Worm (Caenorhabditis elegans): ENCODE results near the gene fbxb-72.
A peak's percentile ranks its signal among the peaks of the same experiment; 100 is the strongest.

Gene fbxb-72

ce11 chrV:731330-731729, 7.6 kb upstream of the fbxb-72 start (continued):
- TF ChIP-seq lin-39 (tag; optimal IDR thresholded peaks at IDR 0.05) (no peak), unc-130 (GFP tag; optimal IDR thresholded peaks at IDR 0.05) (no peak), madf-5 (GFP tag; IDR thresholded peaks at IDR 0.05) (no peak), lin-13 (GFP tag; optimal IDR thresholded peaks at IDR 0.05) (no peak), rbr-2 (tag; optimal IDR thresholded peaks at IDR 0.05) (peak; percentile 35), zip-11 (GFP tag; IDR thresholded peaks at IDR 0.05) (no peak), zfp-3 (GFP tag; conservative IDR thresholded peaks at IDR 0.05) (peak; percentile 88), ceh-44 (GFP tag; IDR thresholded peaks at IDR 0.05) (no peak), ZK546.5 (tag; optimal IDR thresholded peaks at IDR 0.05) (no peak), vab-7 (GFP tag; IDR thresholded peaks at IDR 0.05) (no peak), sdz-12 (GFP tag; optimal IDR thresholded peaks at IDR 0.05) (peak; percentile 13), pqm-1 (tag; optimal IDR thresholded peaks at IDR 0.05) (peak; percentile 70), F26F4.8 (GFP tag; conservative IDR thresholded peaks at IDR 0.05) (no peak), ztf-7 (tag; optimal IDR thresholded peaks at IDR 0.05) (no peak), unc-39 (tag; optimal IDR thresholded peaks at IDR 0.05) (no peak), ama-1 (optimal IDR thresholded peaks at IDR 0.05) (no peak), dmd-6 (GFP tag; IDR thresholded peaks at IDR 0.05) (peak; percentile 98), F37D6.2 (tag; optimal IDR thresholded peaks at IDR 0.05) (no peak), zag-1 (tag; optimal IDR thresholded peaks at IDR 0.05) (no peak), spr-1 (tag; optimal IDR thresholded peaks at IDR 0.05) (peak; percentile 56), zfp-2 (tag; optimal IDR thresholded peaks at IDR 0.05) (no peak), hmg-1.1 (GFP tag; IDR thresholded peaks at IDR 0.05) (peak; percentile 71), fos-1 (tag; optimal IDR thresholded peaks at IDR 0.05) (peak; percentile 67), ZK337.2 (GFP tag; IDR thresholded peaks at IDR 0.05) (no peak), arid-1 (GFP tag; conservative IDR thresholded peaks at IDR 0.05) (no peak), ceh-32 (tag; optimal IDR thresholded peaks at IDR 0.05; ENCODE audit: poor library complexity) (no peak), ceh-28 (tag; optimal IDR thresholded peaks at IDR 0.05) (no peak), lim-7 (GFP tag; IDR thresholded peaks at IDR 0.05) (no peak), ceh-62 (tag; optimal IDR thresholded peaks at IDR 0.05) (no peak), nhr-111 (GFP tag; optimal IDR thresholded peaks at IDR 0.05) (peak; percentile 12), ceh-82 (tag; optimal IDR thresholded peaks at IDR 0.05) (no peak), lin-38 (GFP tag; IDR thresholded peaks at IDR 0.05) (peak; percentile 42), hlh-11 (tag; optimal IDR thresholded peaks at IDR 0.05) (peak; percentile 99), cey-2 (tag; optimal IDR thresholded peaks at IDR 0.05; ENCODE audit: borderline replicate concordance, insufficient read depth) (no peak), Y105C5A.15 (GFP tag; IDR thresholded peaks at IDR 0.05) (no peak), nhr-11 (tag; optimal IDR thresholded peaks at IDR 0.05) (peak; percentile 96), pha-4 (GFP tag; IDR thresholded peaks at IDR 0.05) (peak; percentile 80), pha-4 (tag; optimal IDR thresholded peaks at IDR 0.05) (no peak), daf-19 (GFP tag; conservative IDR thresholded peaks at IDR 0.05) (no peak), dmd-9 (GFP tag; IDR thresholded peaks at IDR 0.05) (no peak), nhr-76 (tag; optimal IDR thresholded peaks at IDR 0.05) (no peak), aly-2 (tag; optimal IDR thresholded peaks at IDR 0.05) (no peak), nhr-6 (tag; optimal IDR thresholded peaks at IDR 0.05) (peak; percentile 78), egl-27 (tag; optimal IDR thresholded peaks at IDR 0.05) (no peak), jun-1 (tag; optimal IDR thresholded peaks at IDR 0.05) (peak; percentile 64), lsy-2 (tag; optimal IDR thresholded peaks at IDR 0.05) (peak; percentile 71 to 78), saeg-2 (GFP tag; IDR thresholded peaks at IDR 0.05) (peak; percentile 79), fkh-10 (GFP tag; optimal IDR thresholded peaks at IDR 0.05) (no peak), aha-1 (tag) (peak; percentile 97), hif-1 (tag; optimal IDR thresholded peaks at IDR 0.05) (peak; percentile 63 to 88), egl-43 (GFP tag; IDR thresholded peaks at IDR 0.05) (peak; percentile 65; the same call in 1 of the 2 replicates), lir-3 (tag; optimal IDR thresholded peaks at IDR 0.05) (no peak), attf-4 (tag; optimal IDR thresholded peaks at IDR 0.05) (no peak), skn-1 (tag; optimal IDR thresholded peaks at IDR 0.05) (no peak)

All from whole organism, L4 larva.